Fruit fly (Drosophila melanogaster) whole organism, embryonic: ENCODE results near the gene ast.
A peak's percentile ranks its signal among the peaks of the same experiment; 100 is the strongest.

Experiments used
- Bdp1 ChIP-seq: fragments of 200-800 bp; sonication (Bioruptor generic); optimal IDR thresholded peaks from 3 replicates; lab custom pipeline; 2016; ENCODE audit warnings: missing biosample characterization, missing genetic modification characterization
- CG11085 ChIP-seq: fragments of 200-800 bp; sonication (Bioruptor generic); IDR thresholded peaks from 2 replicates; pipeline ENCODE4 v1.3.6; 2022; ENCODE audit warnings: missing biosample characterization, missing genetic modification characterization
- CG11247 ChIP-seq: fragments of 200-800 bp; sonication (Bioruptor generic); IDR thresholded peaks from 2 replicates; pipeline ENCODE4 v1.3.6; 2022; ENCODE audit warnings: missing biosample characterization, missing genetic modification characterization
- CG11695 ChIP-seq: fragments of 200-800 bp; sonication (Bioruptor generic); IDR thresholded peaks from 3 replicates; pipeline ENCODE4 v1.3.6; 2022; ENCODE audit warnings: missing biosample characterization, missing genetic modification characterization
- CG12744 ChIP-seq: fragments of 200-800 bp; sonication (Bioruptor generic); optimal IDR thresholded peaks from 2 replicates; lab custom pipeline; 2016; ENCODE audit warnings: missing biosample characterization, missing genetic modification characterization
- CG14014 ChIP-seq: fragments of 200-800 bp; sonication (Bioruptor generic); IDR thresholded peaks from 2 replicates; pipeline ENCODE4 v1.3.6; 2022; ENCODE audit warnings: missing biosample characterization, missing genetic modification characterization
- CG14667 ChIP-seq: fragments of 200-800 bp; sonication (Bioruptor generic); IDR thresholded peaks from 2 replicates; pipeline ENCODE4 v1.3.6; 2022; ENCODE audit warnings: missing biosample characterization, missing genetic modification characterization
- CG14965 ChIP-seq: fragments of 200-800 bp; sonication (Bioruptor generic); optimal IDR thresholded peaks from 2 replicates; lab custom pipeline; 2016; ENCODE audit warnings: missing biosample characterization, missing genetic modification characterization, borderline replicate concordance
- CG15269 ChIP-seq: fragments of 200-800 bp; sonication (Bioruptor generic); optimal IDR thresholded peaks from 2 replicates; lab custom pipeline; 2018; ENCODE audit warnings: missing biosample characterization, mild to moderate bottlenecking, missing genetic modification characterization, moderate library complexity
- CG15601 ChIP-seq: fragments of 200-800 bp; sonication (Bioruptor generic); optimal IDR thresholded peaks from 3 replicates; lab custom pipeline; 2019; ENCODE audit warnings: missing biosample characterization, mild to moderate bottlenecking, missing genetic modification characterization, moderate library complexity
- CG17385 ChIP-seq: fragments of 200-800 bp; sonication (Bioruptor generic); optimal IDR thresholded peaks from 3 replicates; lab custom pipeline; 2018; ENCODE audit warnings: missing biosample characterization, mild to moderate bottlenecking, missing genetic modification characterization
- CG17829 ChIP-seq: fragments of 200-800 bp; optimal IDR thresholded peaks from 2 replicates; lab custom pipeline; 2019; ENCODE audit warnings: missing biosample characterization, mild to moderate bottlenecking, missing genetic modification characterization, moderate library complexity
- CG18476 ChIP-seq: fragments of 200-800 bp; sonication (Bioruptor generic); optimal IDR thresholded peaks from 2 replicates; lab custom pipeline; 2016; ENCODE audit warnings: missing biosample characterization, mild to moderate bottlenecking, missing genetic modification characterization
- CG18619 ChIP-seq: fragments of 200-800 bp; sonication (Bioruptor generic); optimal IDR thresholded peaks from 3 replicates; lab custom pipeline; 2017; ENCODE audit warnings: missing biosample characterization, mild to moderate bottlenecking, missing genetic modification characterization
- CG30020 ChIP-seq: fragments of 200-800 bp; optimal IDR thresholded peaks from 2 replicates; lab custom pipeline; 2019; ENCODE audit warnings: missing biosample characterization, mild to moderate bottlenecking, missing genetic modification characterization, moderate library complexity
- CG30431 ChIP-seq: fragments of 200-800 bp; sonication (Bioruptor generic); optimal IDR thresholded peaks from 2 replicates; lab custom pipeline; 2017; ENCODE audit warnings: missing biosample characterization, missing genetic modification characterization
- CG32532 ChIP-seq: fragments of 200-800 bp; sonication (Bioruptor generic); IDR thresholded peaks from 2 replicates; pipeline ENCODE4 v1.3.6; 2022; ENCODE audit warnings: missing biosample characterization, missing genetic modification characterization
- CG4404 ChIP-seq: fragments of 200-800 bp; sonication (Bioruptor generic); IDR thresholded peaks from 2 replicates; pipeline ENCODE4 v1.3.6; 2022; ENCODE audit warnings: missing biosample characterization, missing genetic modification characterization
- CG6254 ChIP-seq: fragments of 200-800 bp; sonication (Bioruptor generic); optimal IDR thresholded peaks from 3 replicates; lab custom pipeline; 2017; ENCODE audit warnings: mild to moderate bottlenecking, missing biosample characterization, missing genetic modification reagents, missing genetic modification characterization
- CG8944 ChIP-seq: fragments of 200-800 bp; sonication (Bioruptor generic); optimal IDR thresholded peaks from 3 replicates; lab custom pipeline; 2016; ENCODE audit warnings: missing biosample characterization, missing genetic modification characterization
- CG9932 ChIP-seq: fragments of 200-800 bp; sonication (Bioruptor generic); IDR thresholded peaks from 2 replicates; pipeline ENCODE4 v1.3.6; 2022; ENCODE audit warnings: missing biosample characterization, missing genetic modification characterization
- Dip3 ChIP-seq: fragments of 200-800 bp; sonication (Bioruptor generic); optimal IDR thresholded peaks from 3 replicates; lab custom pipeline; 2016; ENCODE audit warnings: missing biosample characterization, missing genetic modification characterization
- Dll ChIP-seq: fragments of 200-800 bp; sonication (Bioruptor generic); IDR thresholded peaks from 4 replicates; pipeline ENCODE4 v1.3.6; 2022; ENCODE audit warnings: missing biosample characterization, missing genetic modification characterization; ENCODE audit not compliant: partially characterized antibody
- Fer3 ChIP-seq: fragments of 200-800 bp; sonication (Bioruptor generic); optimal IDR thresholded peaks from 2 replicates; lab custom pipeline; 2018; ENCODE audit warnings: missing biosample characterization, mild to moderate bottlenecking, missing genetic modification characterization, moderate library complexity
- Jarid2 ChIP-seq: fragments of 200-800 bp; sonication (Bioruptor generic); optimal IDR thresholded peaks from 3 replicates; lab custom pipeline; 2017; ENCODE audit warnings: mild to moderate bottlenecking, missing biosample characterization, missing genetic modification reagents, missing genetic modification characterization
- Lim3 ChIP-seq: fragments of 200-800 bp; sonication (Bioruptor generic); IDR thresholded peaks from 2 replicates; pipeline ENCODE4 v1.3.6; 2022; ENCODE audit warnings: missing biosample characterization, missing genetic modification characterization
- Mes4 ChIP-seq: fragments of 200-800 bp; sonication (Bioruptor generic); optimal IDR thresholded peaks from 2 replicates; lab custom pipeline; 2016; ENCODE audit warnings: missing biosample characterization, missing genetic modification characterization
- Nf-YC ChIP-seq: fragments of 200-800 bp; optimal IDR thresholded peaks from 3 replicates; lab custom pipeline; 2019; ENCODE audit warnings: missing biosample characterization, mild to moderate bottlenecking, missing genetic modification characterization, moderate library complexity
- Sox100B ChIP-seq: fragments of 200-800 bp; sonication (Bioruptor generic); optimal IDR thresholded peaks from 3 replicates; lab custom pipeline; 2018; ENCODE audit warnings: missing biosample characterization, mild to moderate bottlenecking, missing genetic modification characterization
- ab ChIP-seq: fragments of 200-800 bp; sonication (Bioruptor generic); optimal IDR thresholded peaks from 2 replicates; lab custom pipeline; 2016; ENCODE audit warnings: missing biosample characterization, missing genetic modification characterization
- abd-A ChIP-seq: fragments of 200-800 bp; sonication (Bioruptor generic); optimal IDR thresholded peaks from 3 replicates; lab custom pipeline; 2019; ENCODE audit warnings: missing biosample characterization, mild to moderate bottlenecking, missing genetic modification characterization, moderate library complexity
- ara ChIP-seq: fragments of 200-800 bp; sonication (Bioruptor generic); IDR thresholded peaks from 2 replicates; pipeline ENCODE4 v1.3.6; 2022; ENCODE audit warnings: missing biosample characterization, missing genetic modification characterization
- bab2 ChIP-seq: fragments of 200-800 bp; sonication (Bioruptor generic); optimal IDR thresholded peaks from 2 replicates; lab custom pipeline; 2016; ENCODE audit warnings: missing biosample characterization, missing genetic modification characterization
- dysf ChIP-seq: fragments of 200-800 bp; sonication (Bioruptor generic); IDR thresholded peaks from 3 replicates; pipeline ENCODE4 v1.3.6; 2022; ENCODE audit warnings: missing biosample characterization, missing genetic modification characterization
- eve ChIP-seq, 2 experiments: fragments of >200 bp; optimal IDR thresholded peaks; 2 replicates each; lab custom pipeline; 2017; ENCODE audit warnings: missing biosample characterization in 2 of 2, missing genetic modification characterization in 2 of 2
- fd3F ChIP-seq: fragments of 200-800 bp; sonication (Bioruptor generic); optimal IDR thresholded peaks from 2 replicates; lab custom pipeline; 2018; ENCODE audit warnings: missing biosample characterization, mild to moderate bottlenecking, missing genetic modification characterization, moderate library complexity
- gt ChIP-seq: fragments of 200-800 bp; sonication (Bioruptor generic); IDR thresholded peaks from 2 replicates; pipeline ENCODE4 v1.3.6; 2022; ENCODE audit warnings: missing biosample characterization, missing genetic modification characterization
- lab ChIP-seq: fragments of 200-800 bp; sonication (Bioruptor generic); optimal IDR thresholded peaks from 3 replicates; lab custom pipeline; 2017; ENCODE audit warnings: missing biosample characterization, missing genetic modification characterization, mild to moderate bottlenecking, moderate library complexity, missing genetic modification reagents
- lbe ChIP-seq: fragments of 200-800 bp; sonication (Bioruptor generic); optimal IDR thresholded peaks from 2 replicates; lab custom pipeline; 2016; ENCODE audit warnings: missing biosample characterization, mild to moderate bottlenecking, missing genetic modification characterization
- lola ChIP-seq, 3 experiments: fragments of >200 bp in 2 of 3; fragments of 200-800 bp in 1 of 3; sonication (Bioruptor generic) in 1 of 3; optimal IDR thresholded peaks; 2 replicates each; lab custom pipeline; 2017 to 2019; ENCODE audit warnings: missing biosample characterization in 3 of 3, missing genetic modification characterization in 3 of 3, mild to moderate bottlenecking in 1 of 3, moderate library complexity in 1 of 3
- p53 ChIP-seq: fragments of 200-800 bp; sonication (Bioruptor generic); optimal IDR thresholded peaks from 2 replicates; lab custom pipeline; 2016; ENCODE audit warnings: missing biosample characterization, missing genetic modification characterization
- pan ChIP-seq, 4 experiments: fragments of >200 bp in 3 of 4; fragments of 200-800 bp in 1 of 4; sonication (Bioruptor generic) in 1 of 4; optimal IDR thresholded peaks in 3 of 4; IDR thresholded peaks in 1 of 4; 2 replicates each; pipeline versions ENCODE4 v1.3.6 to Lab custom; 2017 to 2022; ENCODE audit warnings: missing biosample characterization in 2 of 4, missing genetic modification characterization in 2 of 4, mixed read lengths in 1 of 4
- prd ChIP-seq, 3 experiments: fragments of >200 bp in 2 of 3; fragments of 200-800 bp in 1 of 3; sonication (Bioruptor generic) in 1 of 3; optimal IDR thresholded peaks in 2 of 3; IDR thresholded peaks in 1 of 3; 2 replicates in 2 of 3; 3 replicates in 1 of 3; pipeline versions ENCODE4 v1.3.6 to Lab custom; 2017 to 2022; ENCODE audit warnings: missing biosample characterization in 1 of 3, missing genetic modification characterization in 1 of 3
- pum ChIP-seq: fragments of 200-800 bp; sonication (Bioruptor generic); optimal IDR thresholded peaks from 2 replicates; lab custom pipeline; 2016; ENCODE audit warnings: missing biosample characterization, missing genetic modification characterization
- schlank ChIP-seq: fragments of 200-800 bp; sonication (Bioruptor generic); optimal IDR thresholded peaks from 2 replicates; lab custom pipeline; 2018; ENCODE audit warnings: missing biosample characterization, mild to moderate bottlenecking, missing genetic modification characterization
- unc-4 ChIP-seq: fragments of 200-800 bp; sonication (Bioruptor generic); IDR thresholded peaks from 2 replicates; pipeline ENCODE4 v1.3.6; 2022; ENCODE audit warnings: missing biosample characterization, missing genetic modification characterization; ENCODE audit not compliant: partially characterized antibody
- vnd ChIP-seq: fragments of 200-800 bp; sonication (Bioruptor generic); IDR thresholded peaks from 3 replicates; pipeline ENCODE4 v1.3.6; 2022; ENCODE audit warnings: missing biosample characterization, missing genetic modification characterization; ENCODE audit not compliant: partially characterized antibody
- zen2 ChIP-seq: fragments of 200-800 bp; sonication (Bioruptor generic); IDR thresholded peaks from 3 replicates; pipeline ENCODE4 v1.3.6; 2022; ENCODE audit warnings: missing biosample characterization, missing genetic modification characterization; ENCODE audit not compliant: partially characterized antibody

Gene ast

dm6 chr2L:1075753-1076152, 2.0 kb upstream of the ast start (continued):
- TF ChIP-seq schlank, result peak; percentile 41
- peak; percentile 81 for TF ChIP-seq p53 (GFP tag; lab: Kevin White, UChicago)
- TF ChIP-seq CG15601 (tag; lab: Kevin White, UChicago), result peak; percentile 85
- peak in 1 of 2 experiments; percentile 17 for TF ChIP-seq eve (GFP tag; optimal IDR thresholded peaks at IDR 0.05; lab: Kevin White, UChicago)
- TF ChIP-seq ara, result peak; percentile 97
- TF ChIP-seq CG30020 (tag; lab: Kevin White, UChicago), result peak; percentile 54
- peak; percentile 93 for TF ChIP-seq CG14667 (GFP tag; lab: Robert Waterston, UW)
- TF ChIP-seq CG11247 (GFP tag; lab: Robert Waterston, UW), result peak; percentile 90
- TF ChIP-seq ab (GFP tag; lab: Kevin White, UChicago), result peak; percentile 89
- peak; percentile 69; the same call in 1 of the 2 replicates for TF ChIP-seq CG11085 (GFP tag; lab: Robert Waterston, UW)
- no peak for TF ChIP-seq unc-4 (GFP tag; lab: Robert Waterston, UW)
- TF ChIP-seq vnd (GFP tag; lab: Robert Waterston, UW), result no peak
- peak; percentile 93 for TF ChIP-seq bab2 (GFP tag; lab: Kevin White, UChicago)
- peak; percentile 87 for TF ChIP-seq Lim3 (GFP tag; lab: Robert Waterston, UW)
- peak; percentile 87 for TF ChIP-seq CG15269 (tag; lab: Kevin White, UChicago)
- TF ChIP-seq CG4404 (GFP tag; lab: Robert Waterston, UW), result peak; percentile 92
- TF ChIP-seq zen2 (GFP tag; lab: Robert Waterston, UW), result no peak
- TF ChIP-seq Mes4, result peak; percentile 95
- peak; percentile 78 for TF ChIP-seq Fer3 (tag; lab: Kevin White, UChicago)
- peak; percentile 50 for TF ChIP-seq fd3F
- TF ChIP-seq CG18619, result peak; percentile 75
- TF ChIP-seq dysf (GFP tag; lab: Robert Waterston, UW), result peak; percentile 92
- peak; percentile 60 for TF ChIP-seq CG9932 (GFP tag; lab: Robert Waterston, UW)
- TF ChIP-seq lola (GFP tag; optimal IDR thresholded peaks at IDR 0.05; lab: Kevin White, UChicago), result peak in 1 of 3 experiments; percentile 89
- TF ChIP-seq abd-A (tag; lab: Kevin White, UChicago), result peak; percentile 14
- TF ChIP-seq Sox100B (GFP tag; lab: Kevin White, UChicago), result no peak
- TF ChIP-seq gt (GFP tag; lab: Robert Waterston, UW), result peak; percentile 84
- peak; percentile 57 for TF ChIP-seq Jarid2 (GFP tag; lab: Kevin White, UChicago)
- TF ChIP-seq CG17385, result peak; percentile 83
- TF ChIP-seq prd (optimal IDR thresholded peaks at IDR 0.05; lab: Kevin White, UChicago), result no peak
- TF ChIP-seq prd (GFP tag; IDR thresholded peaks at IDR 0.05; lab: Robert Waterston, UW), result peak; percentile 98
- TF ChIP-seq CG30431, result peak; percentile 94
- peak; percentile 88 for TF ChIP-seq CG11695 (GFP tag; lab: Robert Waterston, UW)
- TF ChIP-seq Dip3, result peak; percentile 71
- TF ChIP-seq CG14965 (GFP tag; lab: Kevin White, UChicago), result peak; percentile 70
- TF ChIP-seq CG8944, result peak; percentile 96
- TF ChIP-seq CG32532 (GFP tag; lab: Robert Waterston, UW), result peak; percentile 81
- TF ChIP-seq pan (optimal IDR thresholded peaks at IDR 0.05; lab: Kevin White, UChicago), result peak in 1 of 2 experiments; percentile 81
- peak; percentile 61 to 93 for TF ChIP-seq pan (GFP tag; optimal IDR thresholded peaks at IDR 0.05 in 1 of 2, IDR thresholded peaks at IDR 0.05 in 1 of 2)
- TF ChIP-seq pum (GFP tag; lab: Kevin White, UChicago), result peak; percentile 94
- TF ChIP-seq Dll (GFP tag; lab: Robert Waterston, UW), result no peak
- TF ChIP-seq Nf-YC (tag; lab: Kevin White, UChicago), result no peak
- peak; percentile 86 for TF ChIP-seq lab
- TF ChIP-seq lbe (GFP tag; lab: Kevin White, UChicago), result no peak
- peak; percentile 92 for TF ChIP-seq CG17829
- peak; percentile 91 for TF ChIP-seq CG14014
- TF ChIP-seq Bdp1 (GFP tag; lab: Kevin White, UChicago), result peak; percentile 88
- TF ChIP-seq CG18476, result peak; percentile 82
- TF ChIP-seq CG6254 (GFP tag; lab: Kevin White, UChicago), result peak; percentile 86
- peak; percentile 74 for TF ChIP-seq CG12744 (GFP tag; lab: Kevin White, UChicago)
